Fruit fly (Drosophila melanogaster) whole organism, embryonic: ENCODE results near the gene Gr61a.

ENCODE experiments used
- CG11085 ChIP-seq: fragments of 200-800 bp; sonication (Bioruptor generic); IDR thresholded peaks from 2 replicates; pipeline ENCODE4 v1.3.6; 2022; ENCODE audit warnings: missing biosample characterization, missing genetic modification characterization
- CG17612 ChIP-seq: fragments of 200-800 bp; sonication (Bioruptor generic); IDR thresholded peaks from 2 replicates; pipeline ENCODE4 v1.3.6; 2022; ENCODE audit warnings: missing biosample characterization, missing genetic modification characterization
- Camta ChIP-seq: fragments of 200-800 bp; sonication (Bioruptor generic); optimal IDR thresholded peaks from 2 replicates; lab custom pipeline; 2016; ENCODE audit warnings: missing biosample characterization, missing genetic modification characterization
- Deaf1 ChIP-seq: fragments of 200-800 bp; optimal IDR thresholded peaks from 3 replicates; lab custom pipeline; 2019; ENCODE audit warnings: missing biosample characterization, mild to moderate bottlenecking, missing genetic modification characterization, moderate library complexity
- H2.0 ChIP-seq: fragments of 200-800 bp; sonication (Bioruptor generic); IDR thresholded peaks from 2 replicates; pipeline ENCODE4 v1.3.6; 2022; ENCODE audit warnings: missing biosample characterization, missing genetic modification characterization
- Sox100B ChIP-seq: fragments of 200-800 bp; sonication (Bioruptor generic); optimal IDR thresholded peaks from 3 replicates; lab custom pipeline; 2018; ENCODE audit warnings: missing biosample characterization, mild to moderate bottlenecking, missing genetic modification characterization
- aop ChIP-seq: fragments of 200-800 bp; sonication (Bioruptor generic); IDR thresholded peaks from 2 replicates; pipeline ENCODE4 v1.3.6; 2022; ENCODE audit warnings: missing biosample characterization, missing genetic modification characterization
- dati ChIP-seq: fragments of 200-800 bp; sonication (Bioruptor generic); IDR thresholded peaks from 2 replicates; pipeline ENCODE4 v1.3.6; 2022; ENCODE audit warnings: missing biosample characterization, missing genetic modification characterization
- grn ChIP-seq: fragments of 200-800 bp; sonication (Bioruptor generic); optimal IDR thresholded peaks from 3 replicates; lab custom pipeline; 2017; ENCODE audit warnings: missing biosample characterization, missing genetic modification characterization
- lilli ChIP-seq: fragments of 200-800 bp; sonication (Bioruptor generic); optimal IDR thresholded peaks from 3 replicates; lab custom pipeline; 2016; ENCODE audit warnings: missing biosample characterization, missing genetic modification characterization
- so ChIP-seq: fragments of 200-800 bp; sonication (Bioruptor generic); IDR thresholded peaks from 3 replicates; pipeline ENCODE4 v1.3.6; 2022; ENCODE audit warnings: missing biosample characterization, missing genetic modification characterization
- wdn ChIP-seq: fragments of 200-800 bp; sonication (Bioruptor generic); IDR thresholded peaks from 2 replicates; pipeline ENCODE4 v1.3.6; 2022; ENCODE audit warnings: missing biosample characterization, missing genetic modification characterization

- TF ChIP-seq CG17612, result no peak
- TF ChIP-seq aop (GFP tag; lab: Robert Waterston, UW), result no peak
- TF ChIP-seq Camta (GFP tag; lab: Kevin White, UChicago), result no peak
- no peak for TF ChIP-seq grn (GFP tag; lab: Kevin White, UChicago)
- no peak for TF ChIP-seq Sox100B (GFP tag; lab: Kevin White, UChicago)
- no peak for TF ChIP-seq dati
- TF ChIP-seq H2.0 (GFP tag; lab: Robert Waterston, UW), result no peak
- TF ChIP-seq lilli (GFP tag; lab: Kevin White, UChicago), result no peak
- no peak for TF ChIP-seq wdn (GFP tag; lab: Robert Waterston, UW)
- no peak for TF ChIP-seq Deaf1 (tag; lab: Kevin White, UChicago)
- no peak for TF ChIP-seq so (GFP tag; lab: Robert Waterston, UW)
- no peak for TF ChIP-seq CG11085
Observed at dm6 chr3L:875416-876011, 34.3 kb downstream of the Gr61a start.
